Fruit fly (Drosophila melanogaster): ENCODE results near the gene sinah.

- no peak for TF ChIP-seq Sox14 (GFP tag; optimal IDR thresholded peaks at IDR 0.05)
- no peak for TF ChIP-seq Blimp-1 (GFP tag; optimal IDR thresholded peaks at IDR 0.05)
- no peak for TF ChIP-seq salr (GFP tag; optimal IDR thresholded peaks at IDR 0.05)
- no peak for TF ChIP-seq CG1621 (tag; optimal IDR thresholded peaks at IDR 0.05)
- TF ChIP-seq Lpt (GFP tag; optimal IDR thresholded peaks at IDR 0.05) = peak; percentile 74
- no peak for TF ChIP-seq CG8319 (GFP tag; optimal IDR thresholded peaks at IDR 0.05)
- TF ChIP-seq Smox (GFP tag; optimal IDR thresholded peaks at IDR 0.05) = no peak
- no peak for TF ChIP-seq dac (GFP tag; optimal IDR thresholded peaks at IDR 0.05)
Measured at dm6 chr3L:16873127-16873543, 14.3 kb downstream of the sinah start.
